Worm (Caenorhabditis elegans): Measurements from ENCODE around the gene C06B8.3.

C06B8.3 gene

ce11 chrV:15434647-15435046 is 49.8 kb downstream of the C06B8.3 start:
- TF ChIP-seq dao-5 (tag; optimal IDR thresholded peaks at IDR 0.05), result no peak
- no peak for TF ChIP-seq W03F9.2 (tag; optimal IDR thresholded peaks at IDR 0.05)
- TF ChIP-seq him-1 (tag; optimal IDR thresholded peaks at IDR 0.05), result no peak

All from whole organism, L4/young adult.